Worm (Caenorhabditis elegans): ENCODE results near the gene ssna-1.

The ssna-1 gene

ce11 chrIV:393409-393930 lies 5.6 kb downstream of the ssna-1 start, which contains the start of the genes T07A9.15 and nog-1:
Gene T07A9.15 (minus strand): TSS chrIV:393546.
Gene nog-1 (plus strand): TSS chrIV:393880.
- peak; percentile 15 for TF ChIP-seq ceh-28 (tag; optimal IDR thresholded peaks at IDR 0.05)
- TF ChIP-seq hmg-11 (tag; optimal IDR thresholded peaks at IDR 0.05), result peak; percentile 86
- TF ChIP-seq pha-4 (tag; optimal IDR thresholded peaks at IDR 0.05), result peak; percentile 80
- TF ChIP-seq ceh-16 (tag; optimal IDR thresholded peaks at IDR 0.05), result no peak
- TF ChIP-seq fkh-10 (GFP tag; optimal IDR thresholded peaks at IDR 0.05), result no peak
- TF ChIP-seq snpc-4 (tag; optimal IDR thresholded peaks at IDR 0.05), result peak; percentile 41
- TF ChIP-seq nhr-237 (tag; optimal IDR thresholded peaks at IDR 0.05), result no peak
- TF ChIP-seq skn-1 (tag; optimal IDR thresholded peaks at IDR 0.05), result peak; percentile 25
- no peak for TF ChIP-seq eor-1 (tag; optimal IDR thresholded peaks at IDR 0.05)
- TF ChIP-seq ztf-4 (tag; optimal IDR thresholded peaks at IDR 0.05), result no peak
- TF ChIP-seq pqm-1 (tag; optimal IDR thresholded peaks at IDR 0.05), result peak; percentile 12
- TF ChIP-seq lin-39 (tag; optimal IDR thresholded peaks at IDR 0.05), result peak; percentile 61
- TF ChIP-seq nhr-43 (tag; optimal IDR thresholded peaks at IDR 0.05; ENCODE audit: poor library complexity, severe bottlenecking), result no peak
- no peak for TF ChIP-seq elt-3 (tag; optimal IDR thresholded peaks at IDR 0.05)
- no peak for TF ChIP-seq nhr-77 (tag; optimal IDR thresholded peaks at IDR 0.05)
- peak; percentile 87 for TF ChIP-seq nfya-1 (tag; optimal IDR thresholded peaks at IDR 0.05; ENCODE audit: insufficient read depth)
- TF ChIP-seq lsy-12 (tag; optimal IDR thresholded peaks at IDR 0.05), result no peak
- TF ChIP-seq nhr-28 (tag; optimal IDR thresholded peaks at IDR 0.05), result no peak
- no peak for TF ChIP-seq fos-1 (tag; optimal IDR thresholded peaks at IDR 0.05)
- no peak for TF ChIP-seq ceh-82 (tag; optimal IDR thresholded peaks at IDR 0.05)
- no peak for TF ChIP-seq mml-1 (tag; optimal IDR thresholded peaks at IDR 0.05)
- peak; percentile 70 for TF ChIP-seq lin-15B (tag; optimal IDR thresholded peaks at IDR 0.05)
- TF ChIP-seq egl-5 (tag; optimal IDR thresholded peaks at IDR 0.05), result peak; percentile 70
- no peak for TF ChIP-seq ZK546.5 (tag; optimal IDR thresholded peaks at IDR 0.05)
- TF ChIP-seq elt-2 (tag; optimal IDR thresholded peaks at IDR 0.05), result peak; percentile 22
- no peak for TF ChIP-seq unc-39 (tag; optimal IDR thresholded peaks at IDR 0.05)
- TF ChIP-seq ztf-11 (tag; optimal IDR thresholded peaks at IDR 0.05), result no peak
- TF ChIP-seq ceh-9 (tag; optimal IDR thresholded peaks at IDR 0.05), result no peak
- TF ChIP-seq egl-27 (tag; optimal IDR thresholded peaks at IDR 0.05), result no peak
- TF ChIP-seq daf-12 (tag; optimal IDR thresholded peaks at IDR 0.05), result no peak
- no peak for TF ChIP-seq elt-1 (tag; optimal IDR thresholded peaks at IDR 0.05)
- no peak for TF ChIP-seq sea-2 (GFP tag; optimal IDR thresholded peaks at IDR 0.05)
- no peak for TF ChIP-seq nhr-76 (tag; optimal IDR thresholded peaks at IDR 0.05)
- peak; percentile 35 for TF ChIP-seq nhr-25 (tag; optimal IDR thresholded peaks at IDR 0.05)
- no peak for TF ChIP-seq ama-1 (optimal IDR thresholded peaks at IDR 0.05)
- peak; percentile 63 for TF ChIP-seq nhr-23 (tag; optimal IDR thresholded peaks at IDR 0.05)
- peak; percentile 60 for TF ChIP-seq jun-1 (tag; optimal IDR thresholded peaks at IDR 0.05)
- peak; percentile 61 for TF ChIP-seq R02D3.7 (tag; optimal IDR thresholded peaks at IDR 0.05)
- no peak for TF ChIP-seq nhr-12 (tag; optimal IDR thresholded peaks at IDR 0.05)
- TF ChIP-seq fkh-2 (tag; optimal IDR thresholded peaks at IDR 0.05), result no peak
- TF ChIP-seq aly-2 (tag; optimal IDR thresholded peaks at IDR 0.05), result no peak
- no peak for TF ChIP-seq nhr-11 (tag; optimal IDR thresholded peaks at IDR 0.05)
- TF ChIP-seq unc-62 (GFP tag; optimal IDR thresholded peaks at IDR 0.05), result no peak
- TF ChIP-seq mdl-1 (tag; optimal IDR thresholded peaks at IDR 0.05), result no peak
- no peak for TF ChIP-seq nhr-67 (tag; optimal IDR thresholded peaks at IDR 0.05)
- no peak for TF ChIP-seq tbx-2 (tag; optimal IDR thresholded peaks at IDR 0.05)
- TF ChIP-seq zag-1 (tag; optimal IDR thresholded peaks at IDR 0.05), result no peak

All from whole organism, L3 larva.